Worm (Caenorhabditis elegans) whole organism, L1 larva: ENCODE data around the gene K09E4.1.

Experiments
- C16A3.4 ChIP-seq: fragments of 150-350 bp; optimal IDR thresholded peaks from 2 replicates; lab custom pipeline; 2014; ENCODE audit warnings: missing biosample characterization, missing genetic modification characterization
- C34B4.2 ChIP-seq: sonication (generic microtip); optimal IDR thresholded peaks from 2 replicates; lab custom pipeline; 2017; ENCODE audit warnings: mild to moderate bottlenecking, missing genetic modification characterization, missing compliant biosample characterization
- F16B12.6 ChIP-seq: fragments of 150-350 bp; optimal IDR thresholded peaks from 2 replicates; lab custom pipeline; 2014; ENCODE audit warnings: missing biosample characterization, missing genetic modification characterization
- Y116A8C.19 ChIP-seq: sonication (generic microtip); optimal IDR thresholded peaks from 2 replicates; lab custom pipeline; 2016; ENCODE audit warnings: missing compliant biosample characterization, missing genetic modification characterization, borderline replicate concordance
- ama-1 ChIP-seq: fragments of 150-350 bp; optimal IDR thresholded peaks from 2 replicates; lab custom pipeline; 2014
- ceh-8 ChIP-seq: fragments of 200-800 bp; sonication (Bioruptor generic); optimal IDR thresholded peaks from 2 replicates; lab custom pipeline; 2018; ENCODE audit warnings: mild to moderate bottlenecking, missing genetic modification characterization, moderate library complexity, missing compliant biosample characterization
- ces-1 ChIP-seq: fragments of 150-350 bp; optimal IDR thresholded peaks from 2 replicates; lab custom pipeline; 2014; ENCODE audit warnings: missing biosample characterization, missing genetic modification reagents, missing genetic modification characterization
- dpl-1 ChIP-seq, 3 experiments: fragments of 150-350 bp in 2 of 3; sonication (generic microtip) in 1 of 3; optimal IDR thresholded peaks; 2 replicates each; lab custom pipeline; 2014 to 2017; ENCODE audit warnings: missing biosample characterization in 3 of 3, missing genetic modification characterization in 3 of 3, missing genetic modification reagents in 3 of 3
- efl-1 ChIP-seq, 4 experiments: fragments of 150-350 bp; optimal IDR thresholded peaks in 3 of 4; peaks in 1 of 4; 1 replicate in 1 of 4; 2 replicates in 3 of 4; lab custom pipeline; 2014; ENCODE audit warnings: missing biosample characterization in 2 of 4, missing genetic modification characterization in 2 of 4, missing genetic modification reagents in 2 of 4
- efl-3 ChIP-seq: fragments of 200-800 bp; sonication (Bioruptor generic); optimal IDR thresholded peaks from 2 replicates; lab custom pipeline; 2018; ENCODE audit warnings: mild to moderate bottlenecking, missing genetic modification characterization, missing compliant biosample characterization
- ets-5 ChIP-seq: fragments of 200-800 bp; sonication (Bioruptor generic); IDR thresholded peaks from 2 replicates; pipeline ENCODE4 v1.3.6; 2022; ENCODE audit warnings: missing genetic modification characterization, missing compliant biosample characterization
- hpl-2 ChIP-seq: fragments of 150-350 bp; optimal IDR thresholded peaks from 2 replicates; lab custom pipeline; 2014; ENCODE audit warnings: missing biosample characterization, missing genetic modification reagents, missing genetic modification characterization
- lin-13 ChIP-seq: fragments of 150-350 bp; optimal IDR thresholded peaks from 2 replicates; lab custom pipeline; 2014; ENCODE audit warnings: missing biosample characterization, missing genetic modification reagents, missing genetic modification characterization
- lin-14 ChIP-seq: fragments of 200-800 bp; sonication (Bioruptor generic); optimal IDR thresholded peaks from 2 replicates; lab custom pipeline; 2018; ENCODE audit warnings: mild to moderate bottlenecking, missing genetic modification characterization, moderate library complexity, missing compliant biosample characterization
- lin-35 ChIP-seq, 2 experiments: fragments of 150-350 bp; optimal IDR thresholded peaks; 2 replicates each; lab custom pipeline; 2014; ENCODE audit warnings: missing biosample characterization in 2 of 2, missing genetic modification characterization in 2 of 2, missing genetic modification reagents in 2 of 2
- lsy-2 ChIP-seq, 2 experiments: fragments of 150-350 bp; optimal IDR thresholded peaks; 2 replicates each; lab custom pipeline; 2014; ENCODE audit warnings: missing biosample characterization in 2 of 2, missing genetic modification characterization in 2 of 2
- mab-9 ChIP-seq: fragments of 200-800 bp; sonication (Bioruptor generic); IDR thresholded peaks from 2 replicates; pipeline ENCODE4 v1.3.6; 2022; ENCODE audit warnings: missing genetic modification reagents, missing genetic modification characterization, missing compliant biosample characterization
- mef-2 ChIP-seq: fragments of 150-350 bp; optimal IDR thresholded peaks from 2 replicates; lab custom pipeline; 2014; ENCODE audit warnings: missing biosample characterization, missing genetic modification characterization
- nhr-20 ChIP-seq: sonication (generic microtip); optimal IDR thresholded peaks from 2 replicates; lab custom pipeline; 2016; ENCODE audit warnings: mild to moderate bottlenecking, missing genetic modification characterization, missing compliant biosample characterization
- nhr-237 ChIP-seq: fragments of 150-350 bp; optimal IDR thresholded peaks from 2 replicates; lab custom pipeline; 2014; ENCODE audit warnings: missing biosample characterization, missing genetic modification characterization
- nhr-28 ChIP-seq: fragments of 150-350 bp; optimal IDR thresholded peaks from 2 replicates; lab custom pipeline; 2014; ENCODE audit warnings: missing biosample characterization, missing genetic modification characterization
- nhr-47 ChIP-seq: sonication (generic microtip); optimal IDR thresholded peaks from 2 replicates; lab custom pipeline; 2016; ENCODE audit warnings: mild to moderate bottlenecking, missing genetic modification characterization, moderate library complexity, missing compliant biosample characterization
- nhr-71 ChIP-seq: sonication (generic microtip); optimal IDR thresholded peaks from 2 replicates; lab custom pipeline; 2016; ENCODE audit warnings: mild to moderate bottlenecking, missing genetic modification characterization, moderate library complexity, missing compliant biosample characterization
- nhr-76 ChIP-seq: sonication (generic microtip); optimal IDR thresholded peaks from 2 replicates; lab custom pipeline; 2017; ENCODE audit warnings: missing biosample characterization, missing genetic modification characterization
- nhr-77 ChIP-seq: fragments of 150-350 bp; optimal IDR thresholded peaks from 2 replicates; lab custom pipeline; 2014; ENCODE audit warnings: missing biosample characterization, missing genetic modification characterization
- nhr-90 ChIP-seq: sonication (generic microtip); optimal IDR thresholded peaks from 2 replicates; lab custom pipeline; 2016; ENCODE audit warnings: mild to moderate bottlenecking, missing genetic modification characterization, missing compliant biosample characterization; ENCODE audit not compliant: poor library complexity
- rnt-1 ChIP-seq: sonication (generic microtip); optimal IDR thresholded peaks from 2 replicates; lab custom pipeline; 2016; ENCODE audit warnings: mild to moderate bottlenecking, missing genetic modification characterization, moderate library complexity, missing compliant biosample characterization
- skn-1 ChIP-seq: fragments of 150-350 bp; optimal IDR thresholded peaks from 2 replicates; lab custom pipeline; 2014; ENCODE audit warnings: missing biosample characterization, missing genetic modification characterization
- snpc-4 ChIP-seq: fragments of 150-350 bp; optimal IDR thresholded peaks from 2 replicates; lab custom pipeline; 2014; ENCODE audit warnings: missing biosample characterization, missing genetic modification characterization
- swsn-7 ChIP-seq: sonication (generic microtip); optimal IDR thresholded peaks from 2 replicates; lab custom pipeline; 2016; ENCODE audit warnings: missing genetic modification characterization, missing compliant biosample characterization
- tbx-2 ChIP-seq: sonication (generic microtip); optimal IDR thresholded peaks from 2 replicates; lab custom pipeline; 2016; ENCODE audit warnings: missing genetic modification characterization, missing compliant biosample characterization
- xbp-1 ChIP-seq: sonication (generic microtip); optimal IDR thresholded peaks from 2 replicates; lab custom pipeline; 2016; ENCODE audit warnings: missing genetic modification characterization, missing compliant biosample characterization
- zip-4 ChIP-seq: fragments of 200-800 bp; sonication (Bioruptor generic); optimal IDR thresholded peaks from 2 replicates; lab custom pipeline; 2018; ENCODE audit warnings: mild to moderate bottlenecking, missing genetic modification characterization, moderate library complexity, missing compliant biosample characterization
- ztf-4 ChIP-seq: fragments of 150-350 bp; optimal IDR thresholded peaks from 2 replicates; lab custom pipeline; 2014; ENCODE audit warnings: missing biosample characterization, missing genetic modification characterization

K09E4.1 gene

DNA sequence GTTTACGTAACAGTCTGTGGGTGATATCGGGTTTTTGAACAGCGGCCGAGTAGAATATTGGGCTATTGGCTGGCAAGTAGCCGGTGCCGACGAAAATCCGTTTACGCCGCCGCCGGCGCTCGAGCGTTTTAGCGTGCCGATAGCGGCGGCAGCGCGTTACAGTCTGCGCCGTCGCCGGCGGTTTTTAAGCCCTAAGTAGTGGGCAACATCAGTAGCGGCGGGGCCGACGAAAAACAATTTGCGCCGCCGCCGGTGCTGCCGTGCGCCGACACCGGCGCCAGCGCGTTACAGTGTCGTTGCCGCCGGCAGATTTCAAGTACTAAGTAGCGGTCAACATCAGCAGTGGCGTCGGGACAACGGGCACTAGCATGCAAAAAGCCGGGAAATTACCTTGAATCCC is 41.8 kb upstream of the K09E4.1 start:
- TF ChIP-seq zip-4 (GFP tag; lab: Kevin White, UChicago) (no peak), F16B12.6 (tag; lab: Kevin White, UChicago) (no peak), nhr-71 (tag; lab: Kevin White, UChicago) (no peak), ces-1 (no peak), nhr-90 (tag; lab: Kevin White, UChicago) (no peak), Y116A8C.19 (no peak), nhr-76 (tag; lab: Kevin White, UChicago) (no peak), ztf-4 (tag; lab: Kevin White, UChicago) (no peak), mef-2 (tag; lab: Kevin White, UChicago) (no peak), nhr-28 (tag; lab: Kevin White, UChicago) (no peak), C16A3.4 (tag; lab: Kevin White, UChicago) (no peak), lin-35 (GFP tag; optimal IDR thresholded peaks at IDR 0.05; lab: Kevin White, UChicago) (no peak), C34B4.2 (tag; lab: Kevin White, UChicago) (no peak), lin-13 (GFP tag; lab: Kevin White, UChicago) (no peak), nhr-77 (tag; lab: Kevin White, UChicago) (no peak), tbx-2 (no peak), skn-1 (no peak)

DNA sequence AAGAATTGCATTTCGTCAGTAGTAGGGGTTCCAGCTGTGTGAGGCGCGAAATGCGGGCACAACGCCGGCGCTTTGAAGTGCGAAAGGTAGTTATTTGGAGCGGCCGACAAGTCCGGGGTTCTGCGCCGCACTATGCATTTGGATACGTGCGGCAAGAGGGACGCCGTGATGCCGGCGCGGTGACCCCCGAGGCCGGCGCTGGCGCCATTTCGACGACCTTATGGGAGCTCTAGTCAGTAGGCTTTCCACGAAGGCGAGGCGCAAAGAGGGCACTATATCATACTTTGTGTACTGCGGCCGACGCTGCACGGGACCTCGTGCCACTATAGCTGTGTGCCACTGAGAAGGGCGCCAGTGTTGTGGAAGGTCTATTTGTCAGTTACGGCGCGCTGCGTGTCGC is 40.8 kb upstream of the K09E4.1 start:
- TF ChIP-seq ets-5 (GFP tag; lab: Robert Waterston, UW), result no peak
- peak; percentile 4 for TF ChIP-seq snpc-4
- TF ChIP-seq C34B4.2 (tag; lab: Kevin White, UChicago), result no peak
- TF ChIP-seq mab-9 (GFP tag; lab: Robert Waterston, UW), result no peak

DNA sequence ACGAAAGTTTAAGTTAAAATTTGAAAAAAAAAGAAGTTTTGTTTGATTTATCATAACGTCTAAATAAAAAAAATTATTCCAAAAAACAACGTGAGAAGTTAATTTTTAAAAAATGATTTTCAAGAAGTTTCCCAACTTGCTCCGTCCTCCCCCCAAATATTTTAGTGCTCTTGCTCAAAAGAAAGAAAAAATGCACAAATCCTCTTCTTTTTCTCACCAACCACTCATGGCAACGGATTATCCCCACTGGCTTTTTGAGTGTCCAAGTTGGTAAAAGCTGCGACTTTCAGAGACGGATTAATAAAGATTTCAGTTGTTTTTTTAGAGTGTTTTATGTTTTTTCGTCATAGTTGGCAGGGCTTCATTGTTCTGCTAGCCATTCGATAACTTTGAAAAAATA is 40.1 kb upstream of the K09E4.1 start, which contains the start of gene Y39G8C.2:
Gene Y39G8C.2, minus strand, starts transcription at position 101 of the 400 bp plus-strand sequence.
- no peak for TF ChIP-seq nhr-20

DNA sequence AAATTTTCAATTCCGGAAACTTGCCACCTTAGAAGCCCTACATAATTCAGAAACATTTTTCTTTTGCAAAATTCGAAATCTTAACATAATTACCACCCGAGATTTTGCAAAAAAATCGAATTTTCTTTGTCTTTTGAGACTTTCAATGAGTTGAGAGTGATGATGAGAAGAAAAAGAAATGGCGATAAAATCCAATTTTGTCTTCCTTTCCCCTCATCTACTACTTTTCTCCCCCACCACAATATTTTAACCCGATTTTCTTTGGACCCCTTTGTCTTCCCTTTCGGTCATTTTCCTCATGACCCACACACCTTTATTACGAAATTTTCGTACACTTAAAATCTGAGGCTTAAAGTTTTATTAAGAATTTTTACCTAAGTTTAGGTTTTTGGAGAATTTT is 39.3 kb upstream of the K09E4.1 start:
- TF ChIP-seq lin-14 (GFP tag; lab: Kevin White, UChicago), result peak; percentile 48
- TF ChIP-seq xbp-1 (tag; lab: Kevin White, UChicago), result no peak

DNA sequence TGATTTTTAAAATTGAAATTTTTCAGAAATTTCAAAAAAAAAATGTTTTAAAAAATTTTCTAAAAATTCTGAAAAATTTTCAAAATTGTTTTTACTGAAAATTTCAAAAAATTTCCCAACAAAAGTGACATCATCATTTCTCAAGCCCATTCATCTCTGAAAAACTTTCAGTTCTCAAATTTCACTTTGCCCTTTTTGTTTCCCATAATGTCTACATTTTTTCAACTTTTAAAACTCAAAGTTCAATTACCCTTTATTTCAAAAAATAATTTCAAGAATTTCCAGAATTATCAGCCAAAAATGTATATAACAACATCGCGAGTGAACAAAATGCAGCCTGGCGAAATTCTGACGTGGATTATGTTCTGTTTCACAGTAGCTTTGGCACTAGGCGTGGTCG is 36.7 kb upstream of the K09E4.1 start, which contains the start of gene bkip-1:
Gene bkip-1, plus strand, starts transcription at position 301 of the 400 bp plus-strand sequence.
- TF ChIP-seq hpl-2 (GFP tag; lab: Kevin White, UChicago), result no peak
- no peak for TF ChIP-seq ceh-8 (GFP tag; lab: Kevin White, UChicago)
- TF ChIP-seq rnt-1 (tag; lab: Kevin White, UChicago), result no peak
- TF ChIP-seq snpc-4, result no peak
- no peak for TF ChIP-seq lsy-2 (tag; optimal IDR thresholded peaks at IDR 0.05; lab: Kevin White, UChicago)
- TF ChIP-seq ama-1 (lab: Kevin White, UChicago), result no peak
- no peak for TF ChIP-seq nhr-237 (tag; lab: Kevin White, UChicago)
- TF ChIP-seq efl-3 (GFP tag; lab: Kevin White, UChicago), result no peak

DNA sequence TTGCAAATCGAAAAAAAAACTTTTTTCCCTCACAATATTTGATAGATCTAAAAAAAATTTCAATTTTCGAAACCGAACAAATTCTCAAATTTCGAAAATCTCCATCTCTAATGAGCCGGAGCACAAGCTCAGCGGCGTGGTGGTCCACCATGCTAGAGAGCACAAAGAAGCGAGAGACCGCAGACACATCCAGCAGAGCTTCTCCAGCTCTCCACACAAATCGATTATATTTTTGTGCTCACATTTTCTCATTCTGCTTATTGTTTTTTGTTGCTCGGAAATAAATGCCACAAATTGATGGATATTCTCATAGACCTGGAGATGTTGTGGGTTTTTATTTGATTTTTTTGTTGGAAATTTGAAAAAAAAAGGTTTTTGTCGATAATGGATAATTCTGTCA is 35.5 kb upstream of the K09E4.1 start:
- no peak for TF ChIP-seq nhr-47 (tag; lab: Kevin White, UChicago)
- no peak for TF ChIP-seq swsn-7 (tag; lab: Kevin White, UChicago)
- TF ChIP-seq efl-1 (optimal IDR thresholded peaks at IDR 0.05; lab: Kevin White, UChicago), result no peak
- peak in 1 of 2 experiments; percentile 15 for TF ChIP-seq efl-1 (GFP tag; optimal IDR thresholded peaks at IDR 0.05 in 1 of 2; lab: Kevin White, UChicago)
- TF ChIP-seq lsy-2 (tag; optimal IDR thresholded peaks at IDR 0.05; lab: Kevin White, UChicago), result peak in 1 of 2 experiments; percentile 4
- TF ChIP-seq dpl-1 (GFP tag; optimal IDR thresholded peaks at IDR 0.05; lab: Kevin White, UChicago), result peak in 1 of 3 experiments; percentile 22
